Worm (Caenorhabditis elegans): Measurements from ENCODE around the gene Y51A2B.4.

DNA sequence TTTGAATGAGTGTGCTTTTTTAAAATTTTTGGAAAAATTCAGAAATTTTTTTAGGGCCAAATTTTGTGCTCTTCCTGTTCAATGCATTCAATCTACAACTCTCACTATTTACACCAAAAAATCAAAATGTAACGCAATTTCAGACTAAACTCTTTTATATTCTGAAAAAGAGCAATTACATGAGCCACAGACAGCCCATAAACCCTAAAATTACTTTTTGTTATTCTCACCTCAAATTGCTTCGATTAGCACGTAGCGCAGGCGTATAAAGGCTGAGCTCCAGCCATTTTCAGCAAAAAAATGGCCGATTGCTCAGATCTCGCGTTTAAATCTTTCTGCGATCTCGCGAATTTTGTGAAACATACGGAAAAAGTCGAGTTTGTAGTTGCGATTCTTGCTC, 42.5 kb upstream of the Y51A2B.4 start, which contains the start of gene srw-82:
- no peak for TF ChIP-seq nhr-10 (tag; optimal IDR thresholded peaks at IDR 0.05)
- TF ChIP-seq dmd-4 (tag; optimal IDR thresholded peaks at IDR 0.05): no peak
- no peak for TF ChIP-seq nhr-237 (tag; optimal IDR thresholded peaks at IDR 0.05)
- no peak for TF ChIP-seq nhr-11 (tag; optimal IDR thresholded peaks at IDR 0.05)
- no peak for TF ChIP-seq lin-13 (GFP tag; optimal IDR thresholded peaks at IDR 0.05)
